Worm (Caenorhabditis elegans) whole organism, midembryonic: ENCODE results near the gene ZC239.22.
"Not testable (repeated sequence)": the region's sequence is repeated elsewhere in the genome, so short reads cannot be mapped to it uniquely, and the experiment has no call there.

ENCODE experiments used
- flt-1 ChIP-seq: fragments of 200-800 bp; sonication (Bioruptor generic); IDR thresholded peaks from 2 replicates; pipeline ENCODE4 v1.3.6; 2022; ENCODE audit warnings: missing genetic modification characterization, missing compliant biosample characterization
- klf-2 ChIP-seq: fragments of 200-800 bp; sonication (Bioruptor generic); conservative IDR thresholded peaks from 2 replicates; pipeline ENCODE4 v1.3.6; 2022; ENCODE audit warnings: missing genetic modification reagents, missing genetic modification characterization, missing compliant biosample characterization
- ref-1 ChIP-seq: fragments of 200-800 bp; sonication (Bioruptor generic); conservative IDR thresholded peaks from 2 replicates; pipeline ENCODE4 v1.3.6; 2022; ENCODE audit warnings: missing genetic modification reagents, missing genetic modification characterization, missing compliant biosample characterization
- tab-1 ChIP-seq: fragments of 200-800 bp; sonication (Bioruptor generic); IDR thresholded peaks from 2 replicates; pipeline ENCODE4 v1.3.6; 2022; ENCODE audit warnings: missing genetic modification characterization, missing compliant biosample characterization
- ztf-23 ChIP-seq: fragments of 200-800 bp; sonication (Bioruptor generic); IDR thresholded peaks from 2 replicates; pipeline ENCODE4 v1.3.6; 2022; ENCODE audit warnings: missing genetic modification reagents, missing genetic modification characterization, missing compliant biosample characterization

- not testable (repeated sequence) for TF ChIP-seq tab-1 (GFP tag; lab: Robert Waterston, UW); flt-1; ztf-23; ref-1 (GFP tag; lab: Robert Waterston, UW); klf-2 (GFP tag; lab: Robert Waterston, UW)
These were observed 19.4 kb downstream of the ZC239.22 start, which contains the start of gene sri-48 for ce11 chrII:3201242-3201641.
